Worm (Caenorhabditis elegans) whole organism, L2 larva: ENCODE results near the gene fbxa-9.

Experiments used
- ama-1 ChIP-seq: fragments of 150-350 bp; optimal IDR thresholded peaks from 2 replicates; lab custom pipeline; 2018; ENCODE audit warnings: inconsistent platforms
- lsy-2 ChIP-seq, 2 experiments: fragments of 150-350 bp in 1 of 2; sonication (generic microtip) in 1 of 2; optimal IDR thresholded peaks; 2 replicates each; lab custom pipeline; 2014 to 2017; ENCODE audit warnings: missing biosample characterization in 2 of 2, missing genetic modification characterization in 2 of 2
- mdl-1 ChIP-seq, 2 experiments: fragments of 150-350 bp in 1 of 2; sonication (generic microtip) in 1 of 2; optimal IDR thresholded peaks; 2 replicates each; lab custom pipeline; 2017; ENCODE audit warnings: missing biosample characterization in 2 of 2, missing genetic modification characterization in 2 of 2
- nhr-12 ChIP-seq: fragments of 150-350 bp; optimal IDR thresholded peaks from 2 replicates; lab custom pipeline; 2014; ENCODE audit warnings: missing biosample characterization, missing genetic modification characterization
- nhr-23 ChIP-seq: fragments of 150-350 bp; optimal IDR thresholded peaks from 2 replicates; lab custom pipeline; 2014; ENCODE audit warnings: missing biosample characterization, missing genetic modification reagents, missing genetic modification characterization
- nhr-25 ChIP-seq: fragments of 150-350 bp; sonication (generic microtip); optimal IDR thresholded peaks from 3 replicates; lab custom pipeline; 2014; ENCODE audit warnings: missing biosample characterization, missing genetic modification characterization
- sma-3 ChIP-seq: sonication (generic microtip); optimal IDR thresholded peaks from 2 replicates; lab custom pipeline; 2016; ENCODE audit warnings: missing genetic modification reagents, missing genetic modification characterization, missing compliant biosample characterization
- snpc-4 ChIP-seq: fragments of 150-350 bp; optimal IDR thresholded peaks from 2 replicates; lab custom pipeline; 2014; ENCODE audit warnings: missing biosample characterization, missing genetic modification characterization

DNA sequence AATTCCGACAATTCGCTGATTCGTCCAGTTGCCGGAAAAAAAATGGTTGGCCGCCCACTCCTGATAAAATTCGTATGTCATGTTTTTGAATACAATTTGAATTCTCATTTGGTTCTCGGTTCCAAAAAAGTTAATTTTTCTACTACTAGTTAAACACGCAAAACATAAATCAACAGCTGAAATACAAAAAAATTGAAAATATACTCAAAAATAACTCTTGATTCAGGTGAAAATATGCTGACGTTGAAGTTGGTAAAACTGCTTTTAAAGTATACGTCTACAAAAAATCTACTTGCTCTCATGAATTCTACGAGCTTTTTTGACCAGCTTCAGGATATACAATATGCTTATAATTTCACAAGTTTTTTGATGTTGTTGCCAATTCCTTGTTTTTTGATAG, 26.0 kb upstream of the fbxa-9 start, which contains the start of gene srz-56:
- no peak for TF ChIP-seq lsy-2 (tag; optimal IDR thresholded peaks at IDR 0.05; lab: Kevin White, UChicago)
- TF ChIP-seq ama-1 (lab: Kevin White, UChicago): no peak
- TF ChIP-seq snpc-4: no peak
- no peak for TF ChIP-seq nhr-25 (tag; lab: Kevin White, UChicago)
- no peak for TF ChIP-seq sma-3 (GFP tag; lab: Kevin White, UChicago)
- no peak for TF ChIP-seq nhr-12 (tag; lab: Kevin White, UChicago)
- TF ChIP-seq nhr-23 (tag; lab: Kevin White, UChicago): no peak
- no peak for TF ChIP-seq mdl-1 (tag; optimal IDR thresholded peaks at IDR 0.05; lab: Kevin White, UChicago)
